Worm (Caenorhabditis elegans) whole organism, young adult: ENCODE data around the gene slcr-46.2.

ENCODE experiments used
- B0336.3 ChIP-seq: fragments of 200-800 bp; sonication (Bioruptor generic); IDR thresholded peaks from 2 replicates; pipeline ENCODE4 v1.3.6; 2022; ENCODE audit warnings: missing genetic modification characterization, missing compliant biosample characterization
- C06A6.2 ChIP-seq: fragments of 200-800 bp; sonication (Bioruptor generic); conservative IDR thresholded peaks from 2 replicates; pipeline ENCODE4 v1.3.6; 2022; ENCODE audit warnings: missing genetic modification characterization, missing compliant biosample characterization
- D2030.7 ChIP-seq: fragments of 200-800 bp; sonication (Bioruptor generic); IDR thresholded peaks from 2 replicates; pipeline ENCODE4 v1.3.6; 2022; ENCODE audit warnings: missing genetic modification reagents, missing genetic modification characterization, missing compliant biosample characterization
- F39B2.1 ChIP-seq: fragments of 200-800 bp; sonication (Bioruptor generic); IDR thresholded peaks from 2 replicates; pipeline ENCODE4 v1.3.6; 2022; ENCODE audit warnings: missing genetic modification reagents, missing genetic modification characterization, missing compliant biosample characterization
- F55B11.4 ChIP-seq: sonication (generic microtip); optimal IDR thresholded peaks from 2 replicates; lab custom pipeline; 2016; ENCODE audit warnings: missing compliant biosample characterization, missing genetic modification characterization, borderline replicate concordance; ENCODE audit not compliant: insufficient read depth
- K12H6.12 ChIP-seq: fragments of 200-800 bp; sonication (Bioruptor generic); optimal IDR thresholded peaks from 2 replicates; lab custom pipeline; 2018; ENCODE audit warnings: mild to moderate bottlenecking, missing genetic modification characterization, missing compliant biosample characterization
- T26A5.8 ChIP-seq: sonication (generic microtip); optimal IDR thresholded peaks from 2 replicates; lab custom pipeline; 2016; ENCODE audit warnings: missing genetic modification characterization, missing compliant biosample characterization
- Y53F4B.3 ChIP-seq: fragments of 200-800 bp; sonication (Bioruptor generic); IDR thresholded peaks from 2 replicates; pipeline ENCODE4 v1.3.6; 2022; ENCODE audit warnings: missing genetic modification reagents, missing genetic modification characterization, missing compliant biosample characterization
- bed-2 ChIP-seq: fragments of 200-800 bp; sonication (Bioruptor generic); IDR thresholded peaks from 2 replicates; pipeline ENCODE4 v1.3.6; 2022; ENCODE audit warnings: missing genetic modification reagents, missing genetic modification characterization, missing compliant biosample characterization
- ccch-3 ChIP-seq: fragments of 200-800 bp; sonication (Bioruptor generic); optimal IDR thresholded peaks from 2 replicates; lab custom pipeline; 2018; ENCODE audit warnings: mild to moderate bottlenecking, missing genetic modification characterization, missing compliant biosample characterization
- cebp-1 ChIP-seq, 2 experiments: fragments of 200-800 bp in 1 of 2; sonication (Bioruptor generic) in 1 of 2; sonication (generic microtip) in 1 of 2; IDR thresholded peaks in 1 of 2; optimal IDR thresholded peaks in 1 of 2; 2 replicates each; pipeline versions ENCODE4 v1.3.6 to Lab custom; 2017 to 2022; ENCODE audit warnings: missing compliant biosample characterization in 2 of 2, missing genetic modification characterization in 2 of 2, mild to moderate bottlenecking in 1 of 2, missing genetic modification reagents in 1 of 2, moderate library complexity in 1 of 2
- ceh-100 ChIP-seq: fragments of 200-800 bp; sonication (Bioruptor generic); IDR thresholded peaks from 2 replicates; pipeline ENCODE4 v1.3.6; 2022; ENCODE audit warnings: missing genetic modification reagents, missing genetic modification characterization, missing compliant biosample characterization
- ceh-40 ChIP-seq: fragments of 200-800 bp; sonication (Bioruptor generic); IDR thresholded peaks from 2 replicates; pipeline ENCODE4 v1.3.6; 2022; ENCODE audit warnings: missing genetic modification characterization, missing compliant biosample characterization
- chd-7 ChIP-seq: sonication (generic microtip); optimal IDR thresholded peaks from 2 replicates; lab custom pipeline; 2016; ENCODE audit warnings: mild to moderate bottlenecking, missing genetic modification characterization, moderate library complexity, missing compliant biosample characterization
- die-1 ChIP-seq: sonication (generic microtip); optimal IDR thresholded peaks from 2 replicates; lab custom pipeline; 2016; ENCODE audit warnings: missing genotype, mild to moderate bottlenecking, missing genetic modification characterization, missing compliant biosample characterization
- dox-1 ChIP-seq: fragments of 200-800 bp; sonication (Bioruptor generic); IDR thresholded peaks from 2 replicates; pipeline ENCODE4 v1.3.6; 2022; ENCODE audit warnings: missing genetic modification reagents, missing genetic modification characterization, missing compliant biosample characterization
- ekl-4 ChIP-seq: fragments of 200-800 bp; sonication (Bioruptor generic); IDR thresholded peaks from 2 replicates; pipeline ENCODE4 v1.3.6; 2022; ENCODE audit warnings: missing genetic modification reagents, missing genetic modification characterization, missing compliant biosample characterization
- hlh-12 ChIP-seq: sonication (generic microtip); optimal IDR thresholded peaks from 2 replicates; lab custom pipeline; 2016; ENCODE audit warnings: missing genetic modification characterization, missing compliant biosample characterization
- hmg-1.2 ChIP-seq: fragments of 200-800 bp; sonication (Bioruptor generic); IDR thresholded peaks from 2 replicates; pipeline ENCODE4 v1.3.6; 2022; ENCODE audit warnings: missing genetic modification reagents, missing genetic modification characterization, missing compliant biosample characterization
- lir-1 ChIP-seq: fragments of 200-800 bp; sonication (Bioruptor generic); conservative IDR thresholded peaks from 2 replicates; pipeline ENCODE4 v1.3.6; 2022; ENCODE audit warnings: missing genetic modification reagents, missing genetic modification characterization, missing compliant biosample characterization
- mcd-1 ChIP-seq: fragments of 200-800 bp; sonication (Bioruptor generic); IDR thresholded peaks from 2 replicates; pipeline ENCODE4 v1.3.6; 2022; ENCODE audit warnings: missing genetic modification reagents, missing genetic modification characterization, missing compliant biosample characterization
- mxl-1 ChIP-seq: sonication (generic microtip); optimal IDR thresholded peaks from 2 replicates; lab custom pipeline; 2016; ENCODE audit warnings: missing genetic modification characterization, missing compliant biosample characterization
- nfya-1 ChIP-seq: sonication (generic microtip); optimal IDR thresholded peaks from 2 replicates; lab custom pipeline; 2017; ENCODE audit warnings: antibody characterized with exemption, missing compliant biosample characterization, missing genetic modification characterization, borderline replicate concordance; ENCODE audit not compliant: insufficient read depth
- nhr-27 ChIP-seq: fragments of 200-800 bp; sonication (Bioruptor generic); optimal IDR thresholded peaks from 2 replicates; lab custom pipeline; 2018; ENCODE audit warnings: mild to moderate bottlenecking, missing genetic modification characterization, moderate library complexity, missing compliant biosample characterization
- nhr-80 ChIP-seq: sonication (generic microtip); optimal IDR thresholded peaks from 2 replicates; lab custom pipeline; 2016; ENCODE audit warnings: missing genetic modification characterization, missing compliant biosample characterization
- rpc-1 ChIP-seq, 2 experiments: fragments of 150-350 bp in 1 of 2; sonication (generic microtip) in 1 of 2; optimal IDR thresholded peaks; 2 replicates each; lab custom pipeline; 2014 to 2018; ENCODE audit warnings: missing biosample characterization in 1 of 2, missing genetic modification characterization in 1 of 2, missing genetic modification reagents in 1 of 2, missing genotype in 1 of 2
- snpc-1.1 ChIP-seq: sonication (generic microtip); optimal IDR thresholded peaks from 2 replicates; lab custom pipeline; 2017; ENCODE audit warnings: missing genetic modification characterization, mild to moderate bottlenecking, missing compliant biosample characterization, antibody characterized with exemption, moderate library complexity, missing genotype, missing genetic modification reagents; ENCODE audit not compliant: insufficient read depth
- sptf-2 ChIP-seq: fragments of 200-800 bp; sonication (Bioruptor generic); optimal IDR thresholded peaks from 2 replicates; lab custom pipeline; 2018; ENCODE audit warnings: mild to moderate bottlenecking, missing genetic modification characterization, missing compliant biosample characterization
- tbp1 ChIP-seq: fragments of 200-800 bp; sonication (Bioruptor generic); optimal IDR thresholded peaks from 2 replicates; lab custom pipeline; 2018; ENCODE audit warnings: mild to moderate bottlenecking, missing genetic modification characterization, missing compliant biosample characterization
- xnd-1 ChIP-seq: sonication (generic microtip); optimal IDR thresholded peaks from 2 replicates; lab custom pipeline; 2016; ENCODE audit warnings: missing genotype, missing genetic modification reagents, missing genetic modification characterization, missing compliant biosample characterization
- ztf-18 ChIP-seq: sonication (generic microtip); optimal IDR thresholded peaks from 2 replicates; lab custom pipeline; 2016; ENCODE audit warnings: missing genotype, mild to moderate bottlenecking, missing genetic modification characterization, missing compliant biosample characterization

The slcr-46.2 gene

ce11 chrV:19400619-19401018 is 10.7 kb upstream of the slcr-46.2 start, which contains the start of gene srw-86:
TSS of gene srw-86 (minus strand) at chrV:19400719.
- no peak for TF ChIP-seq tbp1 (GFP tag; lab: Kevin White, UChicago)
- no peak for TF ChIP-seq nhr-80 (tag; lab: Kevin White, UChicago)
- TF ChIP-seq D2030.7 (GFP tag; lab: Robert Waterston, UW): no peak
- TF ChIP-seq snpc-1.1 (tag; lab: Kevin White, UChicago): no peak
- TF ChIP-seq T26A5.8 (tag; lab: Kevin White, UChicago): no peak
- TF ChIP-seq ceh-100: no peak
- TF ChIP-seq ekl-4 (GFP tag; lab: Robert Waterston, UW): no peak
- no peak for TF ChIP-seq chd-7
- TF ChIP-seq B0336.3 (GFP tag; lab: Robert Waterston, UW): no peak
- no peak for TF ChIP-seq bed-2 (GFP tag; lab: Robert Waterston, UW)
- TF ChIP-seq lir-1: no peak
- TF ChIP-seq ceh-40 (GFP tag; lab: Robert Waterston, UW): no peak
- no peak for TF ChIP-seq xnd-1
- TF ChIP-seq mxl-1: no peak
- TF ChIP-seq nfya-1 (tag; lab: Kevin White, UChicago): no peak

- TF ChIP-seq cebp-1 (GFP tag; IDR thresholded peaks at IDR 0.05; lab: Robert Waterston, UW) (peak; percentile 50; the same call in 1 of the 2 replicates), cebp-1 (tag; optimal IDR thresholded peaks at IDR 0.05; lab: Kevin White, UChicago) (peak; percentile 42)
Observed at ce11 chrV:19399282-19399681, 9.4 kb upstream of the slcr-46.2 start.

DNA sequence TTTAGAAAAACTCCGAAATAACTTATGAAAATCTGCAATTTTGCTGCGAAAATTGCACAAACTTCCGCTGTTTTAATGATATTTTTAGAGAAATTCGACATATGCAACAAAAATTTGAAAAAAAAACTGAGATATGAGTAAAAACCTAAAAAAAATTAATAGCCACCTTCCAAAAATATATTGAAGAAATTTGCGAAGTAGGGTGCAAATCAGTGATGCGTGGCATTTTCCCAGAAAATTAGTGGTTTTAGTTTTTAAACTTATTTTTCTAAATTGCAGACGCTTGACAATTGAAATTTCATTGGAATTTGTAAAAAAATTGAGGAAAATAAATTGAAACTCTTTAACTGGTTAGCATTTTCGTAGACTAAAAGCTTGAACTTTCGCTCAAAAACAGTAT is 9.0 kb upstream of the slcr-46.2 start, which contains the start of gene C25F9.13:
C25F9.13 (minus strand) TSS at position 101 of the 400 bp plus-strand sequence.
- no peak for TF ChIP-seq chd-7
- no peak for TF ChIP-seq F39B2.1
- TF ChIP-seq sptf-2: no peak
- no peak for TF ChIP-seq F55B11.4
- TF ChIP-seq D2030.7 (GFP tag; lab: Robert Waterston, UW): no peak
- no peak for TF ChIP-seq cebp-1 (GFP tag; IDR thresholded peaks at IDR 0.05; lab: Robert Waterston, UW)
- TF ChIP-seq cebp-1 (tag; optimal IDR thresholded peaks at IDR 0.05; lab: Kevin White, UChicago): no peak
- TF ChIP-seq rpc-1 (optimal IDR thresholded peaks at IDR 0.05; lab: Kevin White, UChicago): no peak
- TF ChIP-seq rpc-1 (tag; optimal IDR thresholded peaks at IDR 0.05; lab: Kevin White, UChicago): no peak
- no peak for TF ChIP-seq hmg-1.2 (GFP tag; lab: Robert Waterston, UW)
- no peak for TF ChIP-seq hlh-12 (tag; lab: Kevin White, UChicago)
- no peak for TF ChIP-seq C06A6.2
- no peak for TF ChIP-seq ceh-40 (GFP tag; lab: Robert Waterston, UW)
- TF ChIP-seq dox-1 (GFP tag; lab: Robert Waterston, UW): no peak
- TF ChIP-seq K12H6.12 (tag; lab: Kevin White, UChicago): no peak
- no peak for TF ChIP-seq nhr-27 (tag; lab: Kevin White, UChicago)
- no peak for TF ChIP-seq die-1
- TF ChIP-seq Y53F4B.3 (GFP tag; lab: Robert Waterston, UW): no peak
- TF ChIP-seq mcd-1 (GFP tag; lab: Robert Waterston, UW): no peak

DNA sequence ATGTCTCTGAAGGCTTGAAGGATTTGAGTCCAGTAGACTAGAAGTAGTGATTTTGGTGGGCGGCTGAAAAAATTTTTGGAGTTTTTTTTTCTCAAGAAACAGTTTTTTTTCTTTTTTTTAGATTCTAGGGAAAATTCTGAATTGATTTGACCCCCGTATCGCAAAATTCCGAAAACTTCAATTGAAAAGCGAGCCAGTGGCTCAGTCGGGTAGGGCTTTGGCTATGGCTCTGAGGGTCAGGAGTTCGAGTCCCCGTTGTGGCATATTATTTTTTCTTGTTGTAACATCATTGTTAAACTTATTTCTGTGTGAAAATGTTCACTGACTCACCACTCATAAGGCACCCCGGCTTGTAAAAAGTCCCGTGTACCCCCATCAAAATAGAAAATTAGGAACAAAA is 8.5 kb upstream of the slcr-46.2 start:
- TF ChIP-seq ztf-18: no peak
- peak; percentile 64 for TF ChIP-seq tbp1 (GFP tag; lab: Kevin White, UChicago)
- peak; percentile 8 for TF ChIP-seq rpc-1 (optimal IDR thresholded peaks at IDR 0.05; lab: Kevin White, UChicago)
- peak; percentile 56 for TF ChIP-seq rpc-1 (tag; optimal IDR thresholded peaks at IDR 0.05; lab: Kevin White, UChicago)
- no peak for TF ChIP-seq ccch-3
